Worm (Caenorhabditis elegans) whole organism, midembryonic: ENCODE measurements around the gene F57F5.3.

ENCODE experiments used
- T22C8.4 ChIP-seq: fragments of 200-800 bp; sonication (Bioruptor generic); IDR thresholded peaks from 2 replicates; pipeline ENCODE4 v1.3.6; 2022; ENCODE audit warnings: missing genetic modification characterization, missing compliant biosample characterization
- cog-1 ChIP-seq: sonication (generic microtip); optimal IDR thresholded peaks from 2 replicates; lab custom pipeline; 2016; ENCODE audit warnings: missing genetic modification characterization, missing compliant biosample characterization
- flt-1 ChIP-seq: fragments of 200-800 bp; sonication (Bioruptor generic); IDR thresholded peaks from 2 replicates; pipeline ENCODE4 v1.3.6; 2022; ENCODE audit warnings: missing genetic modification characterization, missing compliant biosample characterization
- klf-2 ChIP-seq: fragments of 200-800 bp; sonication (Bioruptor generic); conservative IDR thresholded peaks from 2 replicates; pipeline ENCODE4 v1.3.6; 2022; ENCODE audit warnings: missing genetic modification reagents, missing genetic modification characterization, missing compliant biosample characterization
- med-1 ChIP-seq: sonication (generic microtip); optimal IDR thresholded peaks from 2 replicates; lab custom pipeline; 2017; ENCODE audit warnings: missing genetic modification characterization, mild to moderate bottlenecking, missing compliant biosample characterization, antibody characterized with exemption, missing genetic modification reagents; ENCODE audit not compliant: insufficient read depth
- ref-1 ChIP-seq: fragments of 200-800 bp; sonication (Bioruptor generic); conservative IDR thresholded peaks from 2 replicates; pipeline ENCODE4 v1.3.6; 2022; ENCODE audit warnings: missing genetic modification reagents, missing genetic modification characterization, missing compliant biosample characterization
- tab-1 ChIP-seq: fragments of 200-800 bp; sonication (Bioruptor generic); IDR thresholded peaks from 2 replicates; pipeline ENCODE4 v1.3.6; 2022; ENCODE audit warnings: missing genetic modification characterization, missing compliant biosample characterization
- ztf-23 ChIP-seq: fragments of 200-800 bp; sonication (Bioruptor generic); IDR thresholded peaks from 2 replicates; pipeline ENCODE4 v1.3.6; 2022; ENCODE audit warnings: missing genetic modification reagents, missing genetic modification characterization, missing compliant biosample characterization
- ztf-29 ChIP-seq: fragments of 200-800 bp; sonication (Bioruptor generic); IDR thresholded peaks from 2 replicates; pipeline ENCODE4 v1.3.6; 2022; ENCODE audit warnings: missing genetic modification reagents, missing genetic modification characterization, missing compliant biosample characterization

The F57F5.3 gene

DNA sequence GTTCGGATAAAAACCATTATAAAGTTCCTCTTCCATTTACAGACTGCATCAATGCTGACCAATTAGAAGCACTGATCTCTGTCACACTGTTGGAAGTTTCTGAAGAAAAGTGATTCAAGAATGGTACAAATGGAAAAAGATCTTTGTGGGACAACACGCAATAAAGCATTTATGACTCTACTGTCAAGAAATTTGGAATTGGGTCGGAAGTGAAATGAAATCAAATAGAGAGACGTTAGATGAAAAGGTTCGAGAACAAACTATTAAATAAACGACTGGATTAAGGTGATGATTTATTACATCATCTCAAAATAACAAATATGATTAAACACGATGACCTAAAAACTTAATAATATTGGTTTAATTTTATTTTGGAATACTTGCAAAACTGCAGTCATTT, at the start of gene F57F5.3:
Gene F57F5.3, minus strand, starts transcription at position 101 of the 400 bp plus-strand sequence.
- no peak for TF ChIP-seq cog-1
- no peak for TF ChIP-seq tab-1 (GFP tag; lab: Robert Waterston, UW)
- no peak for TF ChIP-seq ztf-23 (GFP tag; lab: Robert Waterston, UW)
- TF ChIP-seq med-1 (GFP tag; lab: Kevin White, UChicago), result no peak
- no peak for TF ChIP-seq ztf-29 (GFP tag; lab: Robert Waterston, UW)
- TF ChIP-seq ref-1 (GFP tag; lab: Robert Waterston, UW), result no peak
- TF ChIP-seq flt-1, result no peak
- TF ChIP-seq T22C8.4, result no peak
- TF ChIP-seq klf-2 (GFP tag; lab: Robert Waterston, UW), result no peak

DNA sequence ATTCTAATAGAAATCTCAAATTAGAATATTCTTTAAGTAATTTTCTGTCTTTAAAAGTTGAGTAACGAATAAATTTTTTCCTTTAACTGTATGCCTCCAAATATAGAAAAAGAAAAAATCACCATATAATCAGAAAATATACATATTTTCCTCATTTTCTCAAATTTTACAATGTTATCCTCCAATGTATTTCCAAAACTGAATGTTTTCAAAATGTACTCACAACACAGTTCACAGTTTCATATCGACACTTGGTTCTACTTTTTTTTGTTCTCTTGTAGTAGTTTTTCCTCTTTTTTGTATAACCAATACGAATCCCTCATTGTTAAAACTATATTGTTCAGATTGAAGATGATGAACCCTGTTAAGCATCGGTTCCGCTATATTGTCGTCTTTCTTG, 47.2 kb upstream of the F57F5.3 start, which contains the start of gene F10C2.7:
Gene F10C2.7, plus strand, starts transcription at position 301 of the 400 bp plus-strand sequence.
- TF ChIP-seq ztf-23 (GFP tag; lab: Robert Waterston, UW) (no peak), T22C8.4 (no peak), ref-1 (GFP tag; lab: Robert Waterston, UW) (no peak), klf-2 (GFP tag; lab: Robert Waterston, UW) (no peak), med-1 (GFP tag; lab: Kevin White, UChicago) (no peak), tab-1 (GFP tag; lab: Robert Waterston, UW) (no peak), cog-1 (no peak), flt-1 (no peak), ztf-29 (GFP tag; lab: Robert Waterston, UW) (no peak)

DNA sequence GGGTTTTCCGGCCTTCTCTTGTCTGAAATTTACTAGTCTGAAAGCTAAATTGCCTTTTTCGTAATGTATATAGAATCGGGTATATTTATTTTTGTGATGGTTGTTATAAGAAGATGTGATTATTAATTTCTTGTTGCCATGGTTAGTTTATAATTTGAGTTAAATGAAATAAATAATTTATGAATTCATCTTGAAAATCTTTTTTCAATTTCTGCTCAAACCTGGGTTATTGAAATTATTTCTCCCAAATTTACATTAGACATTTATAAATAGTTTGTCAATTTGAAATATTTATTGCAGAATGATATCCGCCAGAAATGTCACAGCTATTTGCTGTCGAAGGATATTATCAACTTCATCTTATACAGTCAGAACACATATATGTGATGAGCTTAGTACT, 42.0 kb upstream of the F57F5.3 start, which contains the start of gene dars-2:
Gene dars-2, plus strand, starts transcription at position 301 of the 400 bp plus-strand sequence.
- TF ChIP-seq ztf-29 (GFP tag; lab: Robert Waterston, UW), result no peak
- TF ChIP-seq ref-1 (GFP tag; lab: Robert Waterston, UW), result no peak
- no peak for TF ChIP-seq med-1 (GFP tag; lab: Kevin White, UChicago)
- no peak for TF ChIP-seq flt-1
- no peak for TF ChIP-seq ztf-23 (GFP tag; lab: Robert Waterston, UW)
- TF ChIP-seq klf-2 (GFP tag; lab: Robert Waterston, UW), result no peak
- TF ChIP-seq cog-1, result no peak
- no peak for TF ChIP-seq T22C8.4
- no peak for TF ChIP-seq tab-1 (GFP tag; lab: Robert Waterston, UW)

DNA sequence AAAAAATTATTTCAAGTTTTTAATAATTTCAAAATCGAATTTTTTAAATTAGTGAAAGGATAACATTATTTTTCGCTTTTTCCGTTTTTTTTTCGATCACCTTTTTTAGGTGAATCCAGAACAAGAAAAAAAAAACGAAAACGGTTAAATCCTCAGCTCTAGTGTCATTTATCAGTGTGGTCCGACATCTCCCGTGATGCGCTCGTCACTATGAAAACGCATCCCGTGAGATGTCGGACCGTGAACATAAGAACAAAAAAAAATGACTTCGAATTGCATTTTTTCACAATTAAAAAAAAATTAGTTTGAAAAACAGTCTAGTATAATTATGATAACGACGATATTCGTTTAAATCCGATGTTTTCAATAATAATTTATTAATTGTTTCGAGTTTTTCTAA, 41.3 kb upstream of the F57F5.3 start:
- TF ChIP-seq klf-2 (GFP tag; lab: Robert Waterston, UW) (no peak), ztf-23 (GFP tag; lab: Robert Waterston, UW) (no peak), T22C8.4 (no peak), ztf-29 (GFP tag; lab: Robert Waterston, UW) (no peak), med-1 (GFP tag; lab: Kevin White, UChicago) (no peak), flt-1 (no peak)

DNA sequence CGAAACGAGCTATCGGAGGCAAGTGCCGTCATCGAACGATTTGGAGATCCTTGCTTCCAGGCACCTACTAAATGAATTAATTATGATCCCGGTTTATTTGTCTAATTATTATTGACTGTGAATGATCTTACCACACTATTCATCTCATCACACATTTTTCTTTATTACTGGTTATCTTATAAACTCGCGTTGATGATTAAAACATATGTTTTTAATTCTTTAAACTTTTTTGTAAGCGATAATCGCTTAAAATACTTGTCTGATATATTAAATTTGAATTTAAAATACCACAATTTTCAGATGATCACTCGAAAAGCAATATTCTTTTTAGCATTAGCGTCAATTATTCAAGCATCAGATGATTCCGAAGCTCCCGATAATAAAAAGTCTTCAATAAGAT, 38.7 kb upstream of the F57F5.3 start, which contains the start of gene F10C2.5:
Gene F10C2.5, plus strand, starts transcription at position 301 of the 400 bp plus-strand sequence.
- no peak for TF ChIP-seq tab-1 (GFP tag; lab: Robert Waterston, UW)
- no peak for TF ChIP-seq cog-1
- no peak for TF ChIP-seq T22C8.4
- TF ChIP-seq flt-1, result no peak
- no peak for TF ChIP-seq klf-2 (GFP tag; lab: Robert Waterston, UW)
- TF ChIP-seq ref-1 (GFP tag; lab: Robert Waterston, UW), result no peak
- no peak for TF ChIP-seq med-1 (GFP tag; lab: Kevin White, UChicago)
- no peak for TF ChIP-seq ztf-23 (GFP tag; lab: Robert Waterston, UW)

DNA sequence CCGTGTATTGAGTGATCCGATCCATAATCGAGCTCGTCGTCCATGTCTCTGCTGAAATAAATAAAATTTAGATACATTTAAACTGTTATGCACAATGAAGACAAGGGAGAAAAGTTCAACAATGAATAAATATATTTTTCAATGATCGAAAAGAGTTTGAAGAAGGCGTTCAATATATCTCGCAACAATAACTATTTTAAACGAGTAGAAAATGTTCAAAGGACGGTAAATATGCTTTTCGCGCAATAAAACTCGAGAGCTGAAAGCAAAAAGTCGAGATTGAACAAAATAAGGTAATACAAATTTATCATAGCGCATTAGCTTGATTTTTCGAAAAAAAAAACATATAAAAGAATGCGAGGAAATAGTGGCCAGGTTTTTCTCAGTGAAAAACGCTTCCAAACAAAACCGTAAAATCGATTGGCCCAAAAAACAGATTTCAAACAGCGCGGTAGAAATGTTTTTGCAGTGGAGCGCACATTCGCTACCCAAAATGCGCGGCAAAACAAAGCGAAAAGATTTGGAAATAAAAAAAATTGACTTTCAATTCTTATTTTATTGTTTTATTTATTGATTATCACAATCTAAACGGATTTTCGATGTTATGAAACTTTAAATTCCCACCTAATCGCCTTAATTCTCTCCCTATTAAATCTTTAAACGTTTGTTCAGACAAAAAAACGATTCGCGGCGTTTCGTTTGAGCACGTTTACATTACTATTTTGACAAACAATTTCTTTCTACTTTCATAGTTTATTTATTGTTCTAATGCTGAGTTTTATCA, 34.6 kb upstream of the F57F5.3 start, which contains the start of the genes kup-1 and F10C2.4:
Gene kup-1, minus strand, starts transcription at position 51 of the 784 bp plus-strand sequence.
Gene F10C2.4, plus strand, starts transcription at position 734 of the 784 bp plus-strand sequence.
- TF ChIP-seq cog-1, result peak; percentile 53
- TF ChIP-seq ztf-23 (GFP tag; lab: Robert Waterston, UW), result no peak

DNA sequence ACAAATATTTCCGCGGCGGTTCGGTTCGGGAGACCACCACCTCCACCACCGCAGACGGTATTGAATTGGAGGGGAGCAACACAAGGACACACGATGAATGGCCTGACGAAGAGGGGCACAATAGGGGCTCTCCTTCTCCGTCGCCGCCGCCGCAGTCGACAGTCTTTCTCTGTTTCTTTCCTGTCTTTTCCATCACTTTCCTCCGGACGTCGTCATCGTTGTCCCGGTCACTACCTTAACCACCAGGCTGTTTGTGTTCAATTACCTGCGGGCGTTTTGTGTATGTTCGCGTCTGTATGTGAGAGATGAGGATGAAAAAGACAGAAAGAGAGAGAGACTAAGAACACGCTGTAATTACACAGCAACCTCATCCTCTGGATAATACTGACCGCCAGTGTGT, 33.4 kb upstream of the F57F5.3 start:
- TF ChIP-seq ref-1 (GFP tag; lab: Robert Waterston, UW) (no peak), T22C8.4 (no peak), ztf-29 (GFP tag; lab: Robert Waterston, UW) (no peak), med-1 (GFP tag; lab: Kevin White, UChicago) (no peak), tab-1 (GFP tag; lab: Robert Waterston, UW) (no peak), cog-1 (no peak), flt-1 (no peak), ztf-23 (GFP tag; lab: Robert Waterston, UW) (no peak), klf-2 (GFP tag; lab: Robert Waterston, UW) (no peak)

DNA sequence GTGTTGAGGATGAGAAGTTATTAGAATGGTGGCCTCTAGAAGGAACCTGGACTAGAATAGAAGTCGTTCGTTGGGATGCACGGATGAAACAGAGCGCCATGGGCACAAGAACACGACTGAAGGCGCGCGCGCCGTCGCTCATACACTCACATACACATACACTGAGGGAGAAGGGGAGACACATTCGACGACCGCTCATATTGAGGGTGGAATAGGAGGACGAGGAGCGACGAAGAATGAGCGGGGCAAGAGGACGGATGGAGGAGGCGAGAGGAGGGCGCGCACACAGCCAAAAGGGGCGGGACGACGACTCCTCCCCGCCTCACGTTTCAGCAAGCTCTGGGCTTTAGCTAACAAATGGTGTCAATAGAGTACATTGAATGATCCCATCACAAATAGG, 32.4 kb upstream of the F57F5.3 start:
- TF ChIP-seq flt-1 (0 out of 2 replicates have a peak, but pooled peaks have one; percentile 36), med-1 (GFP tag; lab: Kevin White, UChicago) (no peak), ref-1 (GFP tag; lab: Robert Waterston, UW) (0 out of 2 replicates have a peak, but pooled peaks have one; percentile 8), ztf-23 (GFP tag; lab: Robert Waterston, UW) (peak; percentile 67; the same call in 1 of the 2 replicates)

DNA sequence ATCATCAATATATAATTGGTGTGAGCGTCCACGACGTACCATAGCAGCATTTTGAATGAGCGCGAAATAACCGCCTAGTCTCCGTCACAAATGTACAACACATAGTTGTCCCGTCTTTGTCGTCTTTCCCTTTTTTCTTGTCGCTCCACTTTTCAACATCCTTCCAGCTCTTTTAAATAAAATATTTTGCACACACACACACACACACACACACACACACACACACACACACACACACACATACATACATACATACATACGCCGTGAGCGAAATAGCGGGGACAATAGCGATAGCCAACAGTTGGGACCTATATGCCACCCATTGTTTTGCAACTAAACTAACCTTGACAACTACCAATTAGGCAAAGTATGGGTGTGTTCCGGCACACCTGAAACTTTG, 31.9 kb upstream of the F57F5.3 start:
- TF ChIP-seq flt-1 (no peak), T22C8.4 (no peak), ref-1 (GFP tag; lab: Robert Waterston, UW) (no peak), tab-1 (GFP tag; lab: Robert Waterston, UW) (no peak)

DNA sequence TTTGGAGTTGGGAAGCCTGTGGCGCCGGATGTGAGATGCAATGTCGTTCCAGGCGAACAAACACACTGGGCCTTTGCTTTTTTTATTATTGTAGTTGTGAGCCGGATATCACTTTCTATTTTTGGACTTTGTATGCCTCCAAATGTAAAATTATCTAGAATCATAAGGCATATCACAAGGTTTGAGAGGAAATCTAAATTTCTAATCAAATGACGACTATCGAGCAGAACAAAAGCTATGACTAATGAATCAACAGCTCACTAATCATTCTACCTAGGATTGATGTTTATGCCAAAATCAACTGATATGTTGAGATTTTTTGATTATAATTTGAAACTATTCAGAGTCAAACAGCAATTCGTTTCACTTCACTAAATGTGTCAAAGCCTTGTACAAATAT, 31.5 kb upstream of the F57F5.3 start:
- no peak for TF ChIP-seq T22C8.4
- no peak for TF ChIP-seq ref-1 (GFP tag; lab: Robert Waterston, UW)
- TF ChIP-seq flt-1, result no peak
- no peak for TF ChIP-seq cog-1
- TF ChIP-seq klf-2 (GFP tag; lab: Robert Waterston, UW), result no peak
- no peak for TF ChIP-seq tab-1 (GFP tag; lab: Robert Waterston, UW)
- TF ChIP-seq ztf-29 (GFP tag; lab: Robert Waterston, UW), result no peak
- no peak for TF ChIP-seq ztf-23 (GFP tag; lab: Robert Waterston, UW)
- TF ChIP-seq med-1 (GFP tag; lab: Kevin White, UChicago), result no peak
